Fruit fly (Drosophila melanogaster) whole organism: ENCODE results near the gene CG42354.

Experiments used
- CG8478 ChIP-seq: fragments of >200 bp; optimal IDR thresholded peaks from 2 replicates; lab custom pipeline; 2018; ENCODE audit warnings: inconsistent platforms
- psq ChIP-seq: fragments of >200 bp; optimal IDR thresholded peaks from 2 replicates; lab custom pipeline; 2017

- TF ChIP-seq CG8478 (lab: Kevin White, UChicago) (no peak), psq (lab: Kevin White, UChicago) (no peak)
Observed at dm6 chrX:16087496-16087895, 17.2 kb downstream of the CG42354 start.
